Worm (Caenorhabditis elegans): ENCODE data around the gene C02E7.7.

C02E7.7 gene

DNA sequence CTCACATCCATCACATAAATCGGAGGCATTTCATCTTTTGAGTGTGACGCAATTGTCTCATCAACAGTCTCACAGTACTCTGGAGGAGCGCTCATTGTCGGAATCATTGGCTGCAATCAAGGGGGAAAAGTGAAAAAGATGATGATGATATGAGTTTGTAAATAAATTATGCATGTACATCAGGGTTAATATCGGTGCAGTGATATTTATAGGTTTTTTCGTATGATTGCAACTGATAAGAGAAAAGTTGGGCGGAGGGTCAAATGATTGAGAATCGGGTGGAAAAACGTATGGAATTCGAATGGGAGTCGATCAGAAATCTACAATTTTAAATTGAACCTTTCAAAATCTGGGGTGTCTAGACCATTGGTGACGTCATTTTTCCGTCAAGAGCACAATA is 3.5 kb downstream of the C02E7.7 start, which contains the start of gene H23N18.6:
Gene H23N18.6, minus strand, starts transcription at position 201 of the 400 bp plus-strand sequence.
- TF ChIP-seq ceh-9 (tag; optimal IDR thresholded peaks at IDR 0.05): no peak
- peak; percentile 72 for TF ChIP-seq elt-2 (tag; optimal IDR thresholded peaks at IDR 0.05)
- TF ChIP-seq pqm-1 (tag; optimal IDR thresholded peaks at IDR 0.05): peak; percentile 26

- TF ChIP-seq unc-39 (tag; optimal IDR thresholded peaks at IDR 0.05) (no peak), jun-1 (tag; optimal IDR thresholded peaks at IDR 0.05) (no peak), pha-4 (tag; optimal IDR thresholded peaks at IDR 0.05) (no peak), fos-1 (tag; optimal IDR thresholded peaks at IDR 0.05) (no peak), ztf-11 (tag; optimal IDR thresholded peaks at IDR 0.05) (no peak), fkh-2 (tag; optimal IDR thresholded peaks at IDR 0.05) (no peak), elt-2 (tag; optimal IDR thresholded peaks at IDR 0.05) (no peak), elt-3 (tag; optimal IDR thresholded peaks at IDR 0.05) (no peak), daf-12 (tag; optimal IDR thresholded peaks at IDR 0.05) (no peak), fkh-10 (GFP tag; optimal IDR thresholded peaks at IDR 0.05) (no peak), ztf-4 (tag; optimal IDR thresholded peaks at IDR 0.05) (no peak), hmg-11 (tag; optimal IDR thresholded peaks at IDR 0.05) (no peak), eor-1 (tag; optimal IDR thresholded peaks at IDR 0.05) (no peak), zag-1 (tag; optimal IDR thresholded peaks at IDR 0.05) (no peak), nhr-43 (tag; optimal IDR thresholded peaks at IDR 0.05; ENCODE audit: poor library complexity, severe bottlenecking) (no peak), unc-62 (GFP tag; optimal IDR thresholded peaks at IDR 0.05) (no peak), elt-1 (tag; optimal IDR thresholded peaks at IDR 0.05) (no peak)
These were observed 4.5 kb downstream of the C02E7.7 start for ce11 chrV:4913853-4914252.

DNA sequence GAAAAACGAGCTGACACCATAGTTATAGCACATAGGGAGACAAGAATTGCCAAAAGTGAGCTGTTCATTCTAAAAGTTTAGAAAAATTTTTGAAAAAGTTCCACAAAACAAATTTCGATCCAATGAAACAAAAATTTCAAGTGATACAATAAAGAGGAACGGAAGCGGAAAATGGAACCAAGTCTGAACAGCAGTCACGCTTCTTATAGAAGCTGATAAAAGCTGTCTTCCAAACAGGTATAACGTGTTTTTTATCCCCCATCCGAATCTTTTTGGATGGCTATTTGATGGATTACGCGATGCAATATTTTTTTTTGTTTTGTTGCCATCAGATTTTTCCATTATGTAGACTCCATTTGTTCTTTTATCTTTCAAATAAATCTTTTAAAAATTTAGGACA is 6.1 kb downstream of the C02E7.7 start, which contains the start of gene H23N18.5:
Gene H23N18.5, minus strand, starts transcription at position 69 of the 400 bp plus-strand sequence.
- TF ChIP-seq elt-2 (tag; optimal IDR thresholded peaks at IDR 0.05) (no peak), ztf-4 (tag; optimal IDR thresholded peaks at IDR 0.05) (no peak), skn-1 (tag; optimal IDR thresholded peaks at IDR 0.05) (no peak), nhr-23 (tag; optimal IDR thresholded peaks at IDR 0.05) (peak; percentile 30), snpc-4 (tag; optimal IDR thresholded peaks at IDR 0.05) (no peak), nhr-11 (tag; optimal IDR thresholded peaks at IDR 0.05) (no peak), elt-1 (tag; optimal IDR thresholded peaks at IDR 0.05) (peak; percentile 62), nhr-43 (tag; optimal IDR thresholded peaks at IDR 0.05; ENCODE audit: poor library complexity, severe bottlenecking) (peak; percentile 77), elt-3 (tag; optimal IDR thresholded peaks at IDR 0.05) (no peak), pqm-1 (tag; optimal IDR thresholded peaks at IDR 0.05) (no peak), lin-39 (tag; optimal IDR thresholded peaks at IDR 0.05) (no peak)

- TF ChIP-seq elt-1 (tag; optimal IDR thresholded peaks at IDR 0.05): peak; percentile 9
- TF ChIP-seq elt-2 (tag; optimal IDR thresholded peaks at IDR 0.05): no peak
- TF ChIP-seq unc-39 (tag; optimal IDR thresholded peaks at IDR 0.05): no peak
- peak; percentile 54 for TF ChIP-seq nhr-23 (tag; optimal IDR thresholded peaks at IDR 0.05)
- TF ChIP-seq hmg-11 (tag; optimal IDR thresholded peaks at IDR 0.05): no peak
- TF ChIP-seq R02D3.7 (tag; optimal IDR thresholded peaks at IDR 0.05): no peak
- no peak for TF ChIP-seq nhr-11 (tag; optimal IDR thresholded peaks at IDR 0.05)
- TF ChIP-seq ceh-82 (tag; optimal IDR thresholded peaks at IDR 0.05): no peak
- TF ChIP-seq nhr-43 (tag; optimal IDR thresholded peaks at IDR 0.05; ENCODE audit: poor library complexity, severe bottlenecking): peak; percentile 49
- TF ChIP-seq ceh-28 (tag; optimal IDR thresholded peaks at IDR 0.05): no peak
- peak; percentile 58 for TF ChIP-seq nhr-25 (tag; optimal IDR thresholded peaks at IDR 0.05)
- TF ChIP-seq nhr-12 (tag; optimal IDR thresholded peaks at IDR 0.05): no peak
- TF ChIP-seq elt-3 (tag; optimal IDR thresholded peaks at IDR 0.05): peak in 1 of 3 experiments; percentile 43
- TF ChIP-seq nhr-28 (tag; optimal IDR thresholded peaks at IDR 0.05): no peak
These were observed 9.8 kb downstream of the C02E7.7 start, which contains the start of gene ugt-13 for ce11 chrV:4908591-4908990. ugt-13 (plus strand) TSS chrV:4908884.

DNA sequence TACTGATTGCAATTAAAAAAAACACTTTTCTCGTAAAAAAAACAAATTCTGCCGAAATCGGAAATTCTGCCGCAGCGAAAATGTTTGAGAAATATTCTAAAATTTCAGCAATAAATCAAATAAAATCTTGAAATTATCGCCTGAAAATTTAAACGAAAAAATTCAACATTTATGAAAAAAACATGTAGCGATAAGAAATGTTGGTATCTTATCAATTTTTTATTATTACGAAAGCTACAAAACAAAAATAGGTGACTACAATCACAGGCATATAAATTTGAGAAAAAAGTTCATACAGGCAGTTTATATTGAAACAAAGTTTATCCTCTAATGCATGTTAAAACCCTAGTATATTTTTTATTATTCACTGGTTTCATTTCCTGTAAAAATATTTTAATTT is 12.4 kb downstream of the C02E7.7 start, which contains the start of gene ugt-14:
Gene ugt-14, plus strand, starts transcription at position 301 of the 400 bp plus-strand sequence.
- TF ChIP-seq zag-1 (tag; optimal IDR thresholded peaks at IDR 0.05) (no peak), fkh-10 (GFP tag; optimal IDR thresholded peaks at IDR 0.05) (no peak), fkh-2 (tag; optimal IDR thresholded peaks at IDR 0.05) (no peak), egl-27 (tag; optimal IDR thresholded peaks at IDR 0.05) (no peak), daf-12 (tag; optimal IDR thresholded peaks at IDR 0.05) (no peak), lin-15B (tag; optimal IDR thresholded peaks at IDR 0.05) (no peak), lin-39 (tag; optimal IDR thresholded peaks at IDR 0.05) (no peak), R02D3.7 (tag; optimal IDR thresholded peaks at IDR 0.05) (no peak), mml-1 (tag; optimal IDR thresholded peaks at IDR 0.05) (no peak), jun-1 (tag; optimal IDR thresholded peaks at IDR 0.05) (no peak), elt-2 (tag; optimal IDR thresholded peaks at IDR 0.05) (no peak), skn-1 (tag; optimal IDR thresholded peaks at IDR 0.05) (no peak), nhr-43 (tag; optimal IDR thresholded peaks at IDR 0.05; ENCODE audit: poor library complexity, severe bottlenecking) (no peak), unc-62 (GFP tag; optimal IDR thresholded peaks at IDR 0.05) (no peak), elt-1 (tag; optimal IDR thresholded peaks at IDR 0.05) (no peak), lsy-12 (tag; optimal IDR thresholded peaks at IDR 0.05) (no peak), nhr-25 (tag; optimal IDR thresholded peaks at IDR 0.05) (no peak), nhr-11 (tag; optimal IDR thresholded peaks at IDR 0.05) (no peak), nhr-237 (tag; optimal IDR thresholded peaks at IDR 0.05) (no peak)
